Worm (Caenorhabditis elegans) whole organism, L4/young adult: ENCODE measurements around the gene sdz-35.
"Not testable (repeated sequence)": the region's sequence is repeated elsewhere in the genome, so short reads cannot be mapped to it uniquely, and the experiment has no call there.

Experiments used
- W03F9.2 ChIP-seq: fragments of 150-350 bp; optimal IDR thresholded peaks from 2 replicates; lab custom pipeline; 2014; ENCODE audit warnings: missing biosample characterization, missing genetic modification characterization
- dao-5 ChIP-seq: sonication (generic microtip); optimal IDR thresholded peaks from 2 replicates; lab custom pipeline; 2016; ENCODE audit warnings: missing genotype, missing genetic modification characterization, moderate library complexity, missing compliant biosample characterization
- him-1 ChIP-seq: sonication (generic microtip); optimal IDR thresholded peaks from 2 replicates; lab custom pipeline; 2016; ENCODE audit warnings: missing genotype, missing genetic modification reagents, missing genetic modification characterization, missing compliant biosample characterization

sdz-35 gene

ce11 chrII:3196966-3197365 is 11.6 kb downstream of the sdz-35 start, which contains the start of gene gcy-15:
gcy-15 (minus strand) TSS chrII:3197066.
- TF ChIP-seq him-1 (no peak), W03F9.2 (tag; lab: Kevin White, UChicago) (no peak), dao-5 (tag; lab: Kevin White, UChicago) (no peak)

ce11 chrII:3195739-3196138 is 12.8 kb downstream of the sdz-35 start:
- TF ChIP-seq him-1 (no peak), W03F9.2 (tag; lab: Kevin White, UChicago) (no peak), dao-5 (tag; lab: Kevin White, UChicago) (no peak)

DNA sequence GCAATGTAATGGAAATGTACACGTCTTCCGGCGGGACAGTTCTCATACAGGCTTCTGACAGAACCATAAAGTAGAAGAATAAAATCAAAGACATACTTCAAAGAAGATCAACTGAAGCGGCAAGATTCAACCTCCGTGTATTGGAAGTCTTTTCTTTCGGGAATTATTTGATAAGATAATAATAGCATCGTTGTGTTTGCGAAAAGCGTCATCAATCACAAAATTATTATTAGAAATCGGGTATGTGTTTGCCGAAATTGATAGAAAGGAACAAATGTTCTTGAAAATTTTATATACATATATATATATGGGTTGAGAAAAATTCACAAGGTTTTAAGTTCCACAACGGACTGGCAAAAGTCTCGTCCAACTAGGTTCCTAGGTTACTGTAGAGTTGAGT is 17.0 kb downstream of the sdz-35 start, which contains the start of gene Y27F2A.9:
Y27F2A.9 (minus strand) TSS at position 101 of the 400 bp plus-strand sequence.
- TF ChIP-seq W03F9.2 (tag; lab: Kevin White, UChicago); dao-5 (tag; lab: Kevin White, UChicago); him-1: not testable (repeated sequence)

- not testable (repeated sequence) for TF ChIP-seq him-1; dao-5 (tag; lab: Kevin White, UChicago); W03F9.2 (tag; lab: Kevin White, UChicago)
These were observed 19.5 kb downstream of the sdz-35 start, which contains the start of gene Y27F2A.11 for ce11 chrII:3189038-3189437. Y27F2A.11 (plus strand) TSS chrII:3189338.

DNA sequence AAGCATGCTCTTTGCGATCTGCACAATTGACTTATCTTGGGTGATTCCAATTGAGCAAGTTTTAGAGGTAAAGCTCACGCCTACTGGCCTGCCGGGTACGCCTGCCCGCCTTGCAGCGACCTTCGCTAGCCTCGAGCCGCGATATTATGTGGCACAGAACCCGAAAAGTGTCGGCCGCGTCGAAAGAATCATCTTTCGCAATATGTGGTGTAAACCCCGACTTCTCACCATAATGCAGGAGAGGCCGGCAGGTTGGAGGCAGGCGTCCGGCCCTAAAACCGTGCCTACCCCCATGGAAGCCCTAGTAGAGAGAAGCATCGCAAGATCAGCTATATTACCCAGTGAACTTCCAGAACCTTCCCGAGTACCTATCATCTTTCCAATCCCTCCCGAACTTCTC is 22.7 kb downstream of the sdz-35 start:
- no peak for TF ChIP-seq W03F9.2 (tag; lab: Kevin White, UChicago)
- TF ChIP-seq him-1: no peak
- TF ChIP-seq dao-5 (tag; lab: Kevin White, UChicago): no peak

ce11 chrII:3184858-3185257 is 23.7 kb downstream of the sdz-35 start, which contains the start of gene sri-78:
sri-78 (plus strand) TSS chrII:3185158.
- TF ChIP-seq dao-5 (tag; lab: Kevin White, UChicago); W03F9.2 (tag; lab: Kevin White, UChicago); him-1: not testable (repeated sequence)

- TF ChIP-seq him-1; dao-5 (tag; lab: Kevin White, UChicago); W03F9.2 (tag; lab: Kevin White, UChicago): not testable (repeated sequence)
These were observed 25.2 kb downstream of the sdz-35 start, which contains the start of the genes Y27F2A.6 and Y27F2A.8 for ce11 chrII:3183300-3183840. Y27F2A.6 (minus strand) TSS chrII:3183400. Y27F2A.8 (plus strand) TSS chrII:3183790.

DNA sequence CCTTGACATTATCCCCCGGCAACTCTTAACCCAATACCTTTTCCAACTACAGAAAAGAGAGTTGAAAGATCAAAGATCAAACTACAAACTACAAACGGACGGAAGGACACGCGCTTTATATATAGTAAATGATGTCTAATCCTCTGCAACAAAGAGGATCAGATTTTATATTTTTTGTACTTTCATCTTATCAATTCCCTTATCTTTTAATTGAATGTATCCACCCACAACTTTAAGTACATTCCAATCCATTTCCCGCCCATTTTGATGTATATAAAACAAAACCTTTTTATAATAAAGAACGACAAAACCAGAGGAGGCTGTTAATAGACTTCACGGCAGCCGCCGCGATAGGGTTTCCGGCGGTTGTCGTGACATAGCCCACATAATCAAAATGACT is 30.9 kb downstream of the sdz-35 start, which contains the start of gene sri-40:
sri-40 (plus strand) TSS at position 301 of the 400 bp plus-strand sequence.
- not testable (repeated sequence) for TF ChIP-seq him-1; dao-5 (tag; lab: Kevin White, UChicago); W03F9.2 (tag; lab: Kevin White, UChicago)

DNA sequence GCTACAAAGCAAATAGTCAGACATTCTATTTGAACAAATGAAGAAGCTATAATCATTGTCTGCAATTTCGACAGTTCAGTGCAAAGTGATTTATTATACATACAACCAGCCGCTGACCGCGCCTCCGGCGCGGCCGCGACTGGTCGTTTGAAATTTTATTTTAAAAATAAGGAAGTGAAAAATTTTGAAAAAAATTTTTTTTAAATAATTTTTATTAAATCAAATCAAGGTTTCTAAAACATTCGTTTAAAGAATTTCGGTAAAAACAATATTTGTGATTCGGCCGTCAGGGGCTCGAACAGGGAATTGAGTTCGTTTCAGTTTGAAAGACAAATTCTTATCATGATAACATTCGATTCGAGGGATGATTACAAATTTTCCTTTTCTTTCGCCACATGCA is 36.4 kb downstream of the sdz-35 start, which contains the start of gene Y27F2A.10:
Y27F2A.10 (minus strand) TSS at position 101 of the 400 bp plus-strand sequence.
- no peak for TF ChIP-seq him-1
- TF ChIP-seq W03F9.2 (tag; lab: Kevin White, UChicago): no peak
- TF ChIP-seq dao-5 (tag; lab: Kevin White, UChicago): no peak

ce11 chrII:3170089-3170488 is 38.5 kb downstream of the sdz-35 start, which contains the start of gene fbxc-55:
fbxc-55 (minus strand) TSS chrII:3170189.
- no peak for TF ChIP-seq dao-5 (tag; lab: Kevin White, UChicago)

DNA sequence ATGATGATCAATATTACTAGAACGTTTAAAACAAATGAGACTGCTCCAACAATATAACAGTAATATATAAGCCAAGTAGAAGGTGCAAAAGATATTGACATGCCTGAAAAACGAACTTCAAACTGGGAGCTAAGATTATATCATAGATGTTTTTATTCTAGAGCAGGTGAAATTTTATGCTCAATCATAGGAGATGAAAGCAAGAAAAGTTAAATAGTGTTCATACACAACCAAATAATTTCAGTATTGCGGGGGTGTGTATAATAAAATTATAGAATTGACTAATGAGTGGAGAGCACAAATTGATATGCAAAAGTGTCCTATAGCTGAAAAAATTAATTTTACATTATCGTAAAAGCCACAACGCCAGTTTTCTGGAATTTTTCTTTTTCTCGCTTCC is 49.6 kb downstream of the sdz-35 start, which contains the start of gene sri-34:
sri-34 (minus strand) TSS at position 101 of the 400 bp plus-strand sequence.
- no peak for TF ChIP-seq dao-5 (tag; lab: Kevin White, UChicago)
- no peak for TF ChIP-seq him-1
- TF ChIP-seq W03F9.2 (tag; lab: Kevin White, UChicago): no peak
